Worm (Caenorhabditis elegans): ENCODE data around the gene pqn-48.

DNA sequence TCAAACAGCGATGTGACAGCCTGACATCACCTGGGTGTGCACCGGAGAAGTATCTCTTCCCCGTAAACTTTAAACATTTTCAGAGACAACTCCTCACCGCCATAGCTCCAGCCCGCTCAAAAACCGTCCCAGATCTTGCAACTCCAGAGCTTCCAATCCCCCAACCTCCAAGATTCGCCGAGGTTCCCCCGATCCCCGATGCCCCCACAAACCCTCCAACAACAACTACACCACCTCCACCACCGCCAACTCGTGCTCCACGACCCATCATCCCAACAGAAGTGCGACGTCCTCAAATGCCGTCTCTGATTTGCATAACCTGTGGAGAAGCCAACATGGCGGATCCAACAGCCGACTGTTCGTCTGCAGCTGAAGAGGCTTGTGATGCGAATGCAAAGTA is 32.4 kb downstream of the pqn-48 start:
- no peak for TF ChIP-seq nhr-25 (tag; optimal IDR thresholded peaks at IDR 0.05)
- no peak for TF ChIP-seq elt-1 (tag; optimal IDR thresholded peaks at IDR 0.05)

Measured in whole organism, L2 larva.